Worm (Caenorhabditis elegans) whole organism, L4 larva: Measurements from ENCODE around the gene C42D4.13.

Experiments
- T26A8.4 ChIP-seq: fragments of 200-800 bp; sonication (Bioruptor generic); IDR thresholded peaks from 2 replicates; pipeline ENCODE4 v1.3.6; 2022; ENCODE audit warnings: missing genetic modification characterization, missing compliant biosample characterization
- Y5F2A.4 ChIP-seq: fragments of 200-800 bp; sonication (Bioruptor generic); optimal IDR thresholded peaks from 2 replicates; lab custom pipeline; 2018; ENCODE audit warnings: mild to moderate bottlenecking, missing genetic modification characterization, missing compliant biosample characterization
- Y75B8A.6 ChIP-seq: fragments of 200-800 bp; sonication (Bioruptor generic); IDR thresholded peaks from 2 replicates; pipeline ENCODE4 v1.3.6; 2022; ENCODE audit warnings: missing genetic modification reagents, missing genetic modification characterization, missing compliant biosample characterization
- ZK546.5 ChIP-seq, 2 experiments: sonication (generic microtip); optimal IDR thresholded peaks; 2 replicates each; lab custom pipeline; 2017; ENCODE audit warnings: missing biosample characterization in 2 of 2, missing genetic modification characterization in 2 of 2
- aha-1 ChIP-seq: fragments of 150-350 bp; peaks from one replicate; lab custom pipeline; 2014; ENCODE audit warnings: missing biosample characterization, missing genetic modification characterization
- arid-1 ChIP-seq: fragments of 200-800 bp; sonication (Bioruptor generic); conservative IDR thresholded peaks from 2 replicates; pipeline ENCODE4 v1.3.6; 2022; ENCODE audit warnings: missing genetic modification reagents, missing genetic modification characterization, missing compliant biosample characterization
- attf-4 ChIP-seq: sonication (generic microtip); optimal IDR thresholded peaks from 3 replicates; lab custom pipeline; 2017; ENCODE audit warnings: missing biosample characterization, missing genetic modification characterization
- ceh-32 ChIP-seq: sonication (generic microtip); optimal IDR thresholded peaks from 2 replicates; lab custom pipeline; 2016; ENCODE audit warnings: mild to moderate bottlenecking, missing genetic modification characterization, missing compliant biosample characterization; ENCODE audit not compliant: poor library complexity
- ceh-82 ChIP-seq: sonication (generic microtip); optimal IDR thresholded peaks from 2 replicates; lab custom pipeline; 2017; ENCODE audit warnings: missing biosample characterization, missing genetic modification characterization
- ces-1 ChIP-seq: fragments of 150-350 bp; sonication (generic microtip); optimal IDR thresholded peaks from 4 replicates; lab custom pipeline; 2014; ENCODE audit warnings: missing biosample characterization, missing genetic modification reagents, missing genetic modification characterization
- ctbp-1 ChIP-seq: fragments of 200-800 bp; sonication (Bioruptor generic); IDR thresholded peaks from 2 replicates; pipeline ENCODE4 v1.3.6; 2022; ENCODE audit warnings: missing genetic modification reagents, missing genetic modification characterization, missing compliant biosample characterization
- daf-16 ChIP-seq, 3 experiments: sonication (generic microtip); optimal IDR thresholded peaks; 2 replicates each; lab custom pipeline; 2016 to 2017; ENCODE audit warnings: missing genetic modification characterization in 3 of 3, missing genetic modification reagents in 3 of 3, mild to moderate bottlenecking in 2 of 3, missing compliant biosample characterization in 2 of 3, missing biosample characterization in 1 of 3, moderate library complexity in 1 of 3
- daf-8 ChIP-seq: fragments of 200-800 bp; sonication (Bioruptor generic); IDR thresholded peaks from 2 replicates; pipeline ENCODE4 v1.3.6; 2022; ENCODE audit warnings: missing genetic modification characterization, missing compliant biosample characterization
- dmd-6 ChIP-seq: fragments of 200-800 bp; sonication (Bioruptor generic); IDR thresholded peaks from 2 replicates; pipeline ENCODE4 v1.3.6; 2022; ENCODE audit warnings: missing genetic modification reagents, missing genetic modification characterization, missing compliant biosample characterization
- dmd-9 ChIP-seq: fragments of 200-800 bp; sonication (Bioruptor generic); IDR thresholded peaks from 2 replicates; pipeline ENCODE4 v1.3.6; 2022; ENCODE audit warnings: missing genetic modification reagents, missing genetic modification characterization, missing compliant biosample characterization
- dve-1 ChIP-seq: sonication (generic microtip); optimal IDR thresholded peaks from 2 replicates; lab custom pipeline; 2017; ENCODE audit warnings: antibody characterized with exemption, mild to moderate bottlenecking, missing genetic modification characterization, missing compliant biosample characterization; ENCODE audit not compliant: insufficient read depth
- egl-27 ChIP-seq: sonication (generic microtip); optimal IDR thresholded peaks from 3 replicates; lab custom pipeline; 2017; ENCODE audit warnings: missing biosample characterization, missing genetic modification reagents, missing genetic modification characterization
- hlh-11 ChIP-seq: fragments of 200-800 bp; sonication (Bioruptor generic); optimal IDR thresholded peaks from 2 replicates; lab custom pipeline; 2018; ENCODE audit warnings: mild to moderate bottlenecking, missing genetic modification characterization, missing compliant biosample characterization
- hlh-30 ChIP-seq: sonication (generic microtip); optimal IDR thresholded peaks from 2 replicates; lab custom pipeline; 2017; ENCODE audit warnings: antibody characterized with exemption, mild to moderate bottlenecking, missing genetic modification characterization, missing compliant biosample characterization; ENCODE audit not compliant: insufficient read depth
- lim-7 ChIP-seq: fragments of 200-800 bp; sonication (Bioruptor generic); IDR thresholded peaks from 2 replicates; pipeline ENCODE4 v1.3.6; 2022; ENCODE audit warnings: missing genetic modification characterization, missing compliant biosample characterization
- lin-1 ChIP-seq: fragments of 200-800 bp; sonication (Bioruptor generic); IDR thresholded peaks from 2 replicates; pipeline ENCODE4 v1.3.6; 2022; ENCODE audit warnings: missing genetic modification reagents, missing genetic modification characterization, missing compliant biosample characterization
- lin-29 ChIP-seq: fragments of 200-800 bp; sonication (Bioruptor generic); IDR thresholded peaks from 2 replicates; pipeline ENCODE4 v1.3.6; 2022; ENCODE audit warnings: missing genetic modification reagents, missing genetic modification characterization, missing compliant biosample characterization
- lin-38 ChIP-seq: fragments of 200-800 bp; sonication (Bioruptor generic); IDR thresholded peaks from 2 replicates; pipeline ENCODE4 v1.3.6; 2022; ENCODE audit warnings: missing genetic modification reagents, missing genetic modification characterization, missing compliant biosample characterization
- lsy-2 ChIP-seq, 2 experiments: fragments of 150-350 bp in 1 of 2; sonication (generic microtip) in 1 of 2; optimal IDR thresholded peaks; 2 replicates each; lab custom pipeline; 2014 to 2017; ENCODE audit warnings: missing biosample characterization in 2 of 2, missing genetic modification characterization in 2 of 2
- mdl-1 ChIP-seq, 2 experiments: fragments of 150-350 bp in 1 of 2; sonication (generic microtip) in 1 of 2; optimal IDR thresholded peaks; 2 replicates each; lab custom pipeline; 2014 to 2017; ENCODE audit warnings: missing biosample characterization in 2 of 2, missing genetic modification characterization in 2 of 2
- mdt-29 ChIP-seq: fragments of 200-800 bp; sonication (Bioruptor generic); IDR thresholded peaks from 2 replicates; pipeline ENCODE4 v1.3.6; 2022; ENCODE audit warnings: missing genetic modification reagents, missing genetic modification characterization, missing compliant biosample characterization
- mep-1 ChIP-seq: fragments of 150-350 bp; sonication (generic microtip); optimal IDR thresholded peaks from 3 replicates; lab custom pipeline; 2014; ENCODE audit warnings: missing biosample characterization, missing genetic modification characterization
- mes-2 ChIP-seq: sonication (generic microtip); optimal IDR thresholded peaks from 2 replicates; lab custom pipeline; 2016; ENCODE audit warnings: missing genotype, mild to moderate bottlenecking, missing genetic modification characterization, missing compliant biosample characterization; ENCODE audit not compliant: poor library complexity, severe bottlenecking
- mxl-2 ChIP-seq: fragments of 200-800 bp; sonication (Bioruptor generic); conservative IDR thresholded peaks from 2 replicates; pipeline ENCODE4 v1.3.6; 2022; ENCODE audit warnings: missing genetic modification reagents, missing genetic modification characterization, missing compliant biosample characterization
- mxl-3 ChIP-seq: fragments of 200-800 bp; sonication (Bioruptor generic); optimal IDR thresholded peaks from 2 replicates; lab custom pipeline; 2018; ENCODE audit warnings: mild to moderate bottlenecking, missing genetic modification characterization, missing compliant biosample characterization
- nhr-28 ChIP-seq: fragments of 150-350 bp; optimal IDR thresholded peaks from 2 replicates; lab custom pipeline; 2014; ENCODE audit warnings: missing biosample characterization, missing genetic modification characterization
- nhr-41 ChIP-seq: fragments of 200-800 bp; sonication (Bioruptor generic); IDR thresholded peaks from 2 replicates; pipeline ENCODE4 v1.3.6; 2022; ENCODE audit warnings: missing genetic modification reagents, missing genetic modification characterization, missing compliant biosample characterization
- nhr-42 ChIP-seq: fragments of 200-800 bp; sonication (Bioruptor generic); IDR thresholded peaks from 2 replicates; pipeline ENCODE4 v1.3.6; 2022; ENCODE audit warnings: missing genetic modification characterization, missing compliant biosample characterization
- nhr-48 ChIP-seq: sonication (generic microtip); optimal IDR thresholded peaks from 2 replicates; lab custom pipeline; 2016; ENCODE audit warnings: mild to moderate bottlenecking, missing genetic modification characterization, missing compliant biosample characterization
- nhr-77 ChIP-seq: fragments of 150-350 bp; optimal IDR thresholded peaks from 2 replicates; lab custom pipeline; 2014; ENCODE audit warnings: missing biosample characterization, missing genetic modification characterization
- pha-4 ChIP-seq, 2 experiments: fragments of 150-350 bp in 1 of 2; fragments of 200-800 bp in 1 of 2; sonication (Bioruptor generic) in 1 of 2; IDR thresholded peaks in 1 of 2; optimal IDR thresholded peaks in 1 of 2; 2 replicates each; pipeline versions ENCODE4 v1.3.6 to Lab custom; 2014 to 2022; ENCODE audit warnings: missing genetic modification characterization in 2 of 2, missing genetic modification reagents in 2 of 2, missing biosample characterization in 1 of 2, missing compliant biosample characterization in 1 of 2
- php-3 ChIP-seq: fragments of 200-800 bp; sonication (Bioruptor generic); IDR thresholded peaks from 2 replicates; pipeline ENCODE4 v1.3.6; 2022; ENCODE audit warnings: missing genetic modification reagents, missing genetic modification characterization, missing compliant biosample characterization
- rbr-2 ChIP-seq: sonication (generic microtip); optimal IDR thresholded peaks from 2 replicates; lab custom pipeline; 2016; ENCODE audit warnings: missing genotype, missing genetic modification characterization, missing compliant biosample characterization
- saeg-2 ChIP-seq: fragments of 200-800 bp; sonication (Bioruptor generic); IDR thresholded peaks from 2 replicates; pipeline ENCODE4 v1.3.6; 2022; ENCODE audit warnings: missing genetic modification reagents, missing genetic modification characterization, missing compliant biosample characterization
- snpc-1.2 ChIP-seq: fragments of 200-800 bp; sonication (Bioruptor generic); IDR thresholded peaks from 2 replicates; pipeline ENCODE4 v1.3.6; 2022; ENCODE audit warnings: missing genetic modification reagents, missing genetic modification characterization, missing compliant biosample characterization
- snpc-4 ChIP-seq: fragments of 150-350 bp; optimal IDR thresholded peaks from 2 replicates; lab custom pipeline; 2014; ENCODE audit warnings: missing biosample characterization, missing genetic modification characterization
- unc-62 ChIP-seq, 3 experiments: fragments of 150-350 bp in 1 of 3; sonication (generic microtip); optimal IDR thresholded peaks in 2 of 3; peaks in 1 of 3; 1 replicate in 1 of 3; 2 replicates in 2 of 3; lab custom pipeline; 2014 to 2017; ENCODE audit warnings: missing biosample characterization in 3 of 3, missing genetic modification characterization in 3 of 3, missing genetic modification reagents in 3 of 3, missing genotype in 1 of 3
- zip-2 ChIP-seq: fragments of 150-350 bp; optimal IDR thresholded peaks from 2 replicates; lab custom pipeline; 2014; ENCODE audit warnings: missing biosample characterization, missing genetic modification characterization
- ztf-11 ChIP-seq: fragments of 150-350 bp; optimal IDR thresholded peaks from 2 replicates; lab custom pipeline; 2014; ENCODE audit warnings: missing biosample characterization, missing genetic modification characterization

Gene C42D4.13

DNA sequence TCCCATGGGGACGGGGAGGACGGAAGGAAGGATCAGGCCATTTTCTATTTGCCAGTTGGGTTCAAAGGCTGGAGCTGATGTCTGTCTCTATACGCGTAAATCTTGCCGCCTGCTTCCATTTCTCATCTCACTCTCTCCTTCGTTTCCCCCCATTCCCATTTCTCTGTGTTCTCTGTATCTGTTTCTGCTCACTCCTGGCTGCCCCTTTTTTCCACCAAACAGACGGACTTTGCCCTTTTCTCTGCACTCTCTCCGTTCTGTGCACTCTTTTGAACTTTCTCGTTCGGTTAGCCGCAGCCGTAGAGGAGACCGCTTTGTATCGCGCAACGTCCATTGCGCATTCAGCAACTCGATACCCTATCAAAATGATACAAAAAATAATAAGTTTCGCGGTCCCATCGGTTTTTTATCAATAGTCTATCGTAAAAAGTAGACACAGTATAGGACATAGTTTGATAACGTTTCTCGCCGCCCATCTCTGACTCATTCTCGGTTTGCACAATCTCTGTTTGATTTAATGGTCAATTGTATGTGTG is 47.5 kb upstream of the C42D4.13 start (continued):
- TF ChIP-seq rbr-2 (tag; lab: Kevin White, UChicago): peak; percentile 64
- TF ChIP-seq hlh-30 (tag; lab: Kevin White, UChicago): peak; percentile 16
- TF ChIP-seq T26A8.4 (GFP tag; lab: Robert Waterston, UW): 0 out of 2 replicates have a peak, but pooled peaks have one; percentile 41
- no peak for TF ChIP-seq nhr-41 (GFP tag; lab: Robert Waterston, UW)
- TF ChIP-seq php-3: peak; percentile 62; the same call in 1 of the 2 replicates
- no peak for TF ChIP-seq pha-4 (GFP tag; IDR thresholded peaks at IDR 0.05; lab: Robert Waterston, UW)
- no peak for TF ChIP-seq pha-4 (tag; optimal IDR thresholded peaks at IDR 0.05; lab: Kevin White, UChicago)
- TF ChIP-seq snpc-1.2 (GFP tag; lab: Robert Waterston, UW): no peak
- peak; percentile 9 to 56 for TF ChIP-seq lsy-2 (tag; optimal IDR thresholded peaks at IDR 0.05; lab: Kevin White, UChicago)
- no peak for TF ChIP-seq ztf-11 (tag; lab: Kevin White, UChicago)
- no peak for TF ChIP-seq mxl-2 (GFP tag; lab: Robert Waterston, UW)
- no peak for TF ChIP-seq ZK546.5 (tag; optimal IDR thresholded peaks at IDR 0.05; lab: Kevin White, UChicago)
- peak; percentile 46; the same call in 1 of the 2 replicates for TF ChIP-seq lin-1
- TF ChIP-seq daf-8 (GFP tag; lab: Robert Waterston, UW): no peak
- no peak for TF ChIP-seq Y5F2A.4
- 0 out of 2 replicates have a peak, but pooled peaks have one; percentile 27 for TF ChIP-seq lim-7 (GFP tag; lab: Robert Waterston, UW)
- TF ChIP-seq hlh-11 (tag; lab: Kevin White, UChicago): peak; percentile 77
- TF ChIP-seq attf-4: no peak
- no peak for TF ChIP-seq saeg-2 (GFP tag; lab: Robert Waterston, UW)
- peak; percentile 78 for TF ChIP-seq dve-1 (tag; lab: Kevin White, UChicago)
- TF ChIP-seq Y75B8A.6 (GFP tag; lab: Robert Waterston, UW): no peak
- TF ChIP-seq mdl-1 (tag; optimal IDR thresholded peaks at IDR 0.05; lab: Kevin White, UChicago): peak in 1 of 2 experiments; percentile 19

DNA sequence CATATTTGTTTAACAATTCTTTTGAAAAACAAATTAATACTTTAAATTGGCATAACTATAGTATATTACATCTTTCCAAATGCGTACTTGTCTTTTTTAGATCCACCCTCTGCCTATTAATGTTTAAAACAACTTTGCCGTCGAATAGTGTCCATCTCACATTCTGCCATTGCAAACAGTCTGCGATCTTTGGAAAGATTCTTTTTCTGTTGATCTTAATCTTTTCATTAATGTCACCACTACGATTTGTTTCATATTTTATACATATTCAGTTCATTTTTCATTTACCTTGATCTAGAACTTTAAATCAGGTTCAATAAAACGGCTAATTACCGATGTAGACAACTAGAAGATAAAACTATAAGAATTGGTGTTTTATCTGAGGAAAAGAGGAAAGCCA is 46.7 kb upstream of the C42D4.13 start:
- TF ChIP-seq mes-2 (tag; lab: Kevin White, UChicago): no peak
- no peak for TF ChIP-seq arid-1 (GFP tag; lab: Robert Waterston, UW)
- TF ChIP-seq aha-1 (tag; lab: Kevin White, UChicago): peak; percentile 42

ce11 chrIV:7233566-7234014 is 45.7 kb upstream of the C42D4.13 start:
- peak; percentile 60 for TF ChIP-seq nhr-48 (tag; lab: Kevin White, UChicago)
- no peak for TF ChIP-seq T26A8.4 (GFP tag; lab: Robert Waterston, UW)
- no peak for TF ChIP-seq zip-2
- TF ChIP-seq hlh-11 (tag; lab: Kevin White, UChicago): peak; percentile 81
- TF ChIP-seq mdl-1 (tag; optimal IDR thresholded peaks at IDR 0.05; lab: Kevin White, UChicago): peak in 1 of 2 experiments; percentile 30
- no peak for TF ChIP-seq ceh-82 (tag; lab: Kevin White, UChicago)
- no peak for TF ChIP-seq ctbp-1 (GFP tag; lab: Robert Waterston, UW)
- no peak for TF ChIP-seq nhr-77
- no peak for TF ChIP-seq ztf-11 (tag; lab: Kevin White, UChicago)
- peak in 1 of 2 experiments; percentile 52 for TF ChIP-seq daf-16 (GFP tag; optimal IDR thresholded peaks at IDR 0.05; lab: Kevin White, UChicago)
- no peak for TF ChIP-seq daf-16 (tag; optimal IDR thresholded peaks at IDR 0.05; lab: Kevin White, UChicago)
- TF ChIP-seq nhr-42 (GFP tag; lab: Robert Waterston, UW): no peak
- no peak for TF ChIP-seq ceh-32 (tag; lab: Kevin White, UChicago)
- TF ChIP-seq mxl-3 (GFP tag; lab: Kevin White, UChicago): peak; percentile 78
- peak in 1 of 2 experiments; percentile 83 for TF ChIP-seq unc-62 (GFP tag; optimal IDR thresholded peaks at IDR 0.05 in 1 of 2; lab: Kevin White, UChicago)
- no peak for TF ChIP-seq unc-62 (tag; optimal IDR thresholded peaks at IDR 0.05; lab: Kevin White, UChicago)
- TF ChIP-seq lin-38 (GFP tag; lab: Robert Waterston, UW): no peak
- peak; percentile 42 for TF ChIP-seq nhr-28 (tag; lab: Kevin White, UChicago)
- no peak for TF ChIP-seq dmd-6 (GFP tag; lab: Robert Waterston, UW)
- TF ChIP-seq hlh-30 (tag; lab: Kevin White, UChicago): no peak
- TF ChIP-seq lin-29 (GFP tag; lab: Robert Waterston, UW): no peak
- no peak for TF ChIP-seq mep-1 (tag; lab: Kevin White, UChicago)
- TF ChIP-seq arid-1 (GFP tag; lab: Robert Waterston, UW): no peak
- TF ChIP-seq egl-27 (tag; lab: Kevin White, UChicago): no peak
- TF ChIP-seq dmd-9 (GFP tag; lab: Robert Waterston, UW): no peak
- TF ChIP-seq mdt-29: no peak
- no peak for TF ChIP-seq ces-1 (GFP tag; lab: Kevin White, UChicago)
- TF ChIP-seq snpc-4 (tag; lab: Kevin White, UChicago): no peak
